Fruit fly (Drosophila melanogaster): ENCODE results near the gene jvl.

Gene jvl

dm6 chr3R:14714147-14714903 is 27.1 kb upstream of the jvl start (continued):
- TF ChIP-seq p53 (GFP tag; optimal IDR thresholded peaks at IDR 0.05) (peak; percentile 8), CG10147 (GFP tag; optimal IDR thresholded peaks at IDR 0.05) (peak; percentile 27), CG14014 (GFP tag; IDR thresholded peaks at IDR 0.05) (no peak), Lpt (GFP tag; optimal IDR thresholded peaks at IDR 0.05) (no peak), Myb (GFP tag; optimal IDR thresholded peaks at IDR 0.05) (no peak), CG33557 (GFP tag; optimal IDR thresholded peaks at IDR 0.05) (peak; percentile 82), cad (GFP tag; optimal IDR thresholded peaks at IDR 0.05) (no peak), Hr51 (GFP tag; optimal IDR thresholded peaks at IDR 0.05) (peak in 1 of 2 experiments; percentile 60), CG13775 (GFP tag; optimal IDR thresholded peaks at IDR 0.05) (peak; percentile 19), CG4360 (GFP tag; IDR thresholded peaks at IDR 0.05) (peak; percentile 100), CG4328 (GFP tag; optimal IDR thresholded peaks at IDR 0.05) (peak; percentile 64), CkIIα-i1 (GFP tag; IDR thresholded peaks at IDR 0.05) (no peak), sna (GFP tag; IDR thresholded peaks at IDR 0.05; ENCODE audit: partially characterized antibody) (no peak), Scr (GFP tag; IDR thresholded peaks at IDR 0.05; ENCODE audit: partially characterized antibody) (0 out of 2 replicates have a peak, but pooled peaks have one; percentile 10), gce (GFP tag; IDR thresholded peaks at IDR 0.05) (0 out of 3 replicates have a peak, but pooled peaks have one; percentile 5), danr (GFP tag; IDR thresholded peaks at IDR 0.05) (no peak), ind (GFP tag; optimal IDR thresholded peaks at IDR 0.05) (peak; percentile 52), CG2678 (tag; optimal IDR thresholded peaks at IDR 0.05) (peak; percentile 82), corto (GFP tag; optimal IDR thresholded peaks at IDR 0.05) (no peak), B-H2 (GFP tag; optimal IDR thresholded peaks at IDR 0.05) (no peak), peb (GFP tag; IDR thresholded peaks at IDR 0.05) (no peak), CG16779 (GFP tag; IDR thresholded peaks at IDR 0.05) (no peak), HLHmδ (GFP tag; optimal IDR thresholded peaks at IDR 0.05) (peak; percentile 16), Hmr (GFP tag; optimal IDR thresholded peaks at IDR 0.05) (no peak), Side (GFP tag; optimal IDR thresholded peaks at IDR 0.05) (peak; percentile 33), pfk (GFP tag; optimal IDR thresholded peaks at IDR 0.05) (no peak), Dip3 (GFP tag; optimal IDR thresholded peaks at IDR 0.05) (no peak), inv (GFP tag; IDR thresholded peaks at IDR 0.05; ENCODE audit: partially characterized antibody) (no peak), Bgb (GFP tag; IDR thresholded peaks at IDR 0.05; ENCODE audit: partially characterized antibody) (no peak), jigr1 (GFP tag; IDR thresholded peaks at IDR 0.05) (no peak), Ravus (GFP tag; IDR thresholded peaks at IDR 0.05) (no peak), CG7987 (GFP tag; optimal IDR thresholded peaks at IDR 0.05) (no peak), CG32767 (GFP tag; IDR thresholded peaks at IDR 0.05) (0 out of 2 replicates have a peak, but pooled peaks have one; percentile 13), CG6272 (GFP tag; IDR thresholded peaks at IDR 0.05) (no peak), tin (GFP tag; optimal IDR thresholded peaks at IDR 0.05) (peak; percentile 88), Bdp1 (GFP tag; optimal IDR thresholded peaks at IDR 0.05) (no peak), CG11696 (GFP tag; IDR thresholded peaks at IDR 0.05) (no peak), Dp (GFP tag; optimal IDR thresholded peaks at IDR 0.05) (no peak), Usf (GFP tag; optimal IDR thresholded peaks at IDR 0.05) (peak; percentile 27), fru (optimal IDR thresholded peaks at IDR 0.05) (no peak), CG11723 (GFP tag; optimal IDR thresholded peaks at IDR 0.05) (no peak), CG9876 (GFP tag; optimal IDR thresholded peaks at IDR 0.05) (no peak), Ada2b (GFP tag; IDR thresholded peaks at IDR 0.05) (0 out of 2 replicates have a peak, but pooled peaks have one; percentile 8), da (GFP tag; optimal IDR thresholded peaks at IDR 0.05) (no peak), dpn (GFP tag; optimal IDR thresholded peaks at IDR 0.05) (no peak), grau (tag; optimal IDR thresholded peaks at IDR 0.05) (peak; percentile 62), lmd (GFP tag; IDR thresholded peaks at IDR 0.05) (peak; percentile 50; the same call in 1 of the 2 replicates), H15 (GFP tag; IDR thresholded peaks at IDR 0.05) (no peak), CG15479 (GFP tag; optimal IDR thresholded peaks at IDR 0.05) (peak; percentile 68), seq (GFP tag; IDR thresholded peaks at IDR 0.05) (no peak)

Measured in whole organism, embryonic.